Worm (Caenorhabditis elegans) whole organism, L4 larva: ENCODE results near the gene F42G10.1.

Experiments
- F26F4.8 ChIP-seq: fragments of 200-800 bp; sonication (Bioruptor generic); conservative IDR thresholded peaks from 2 replicates; pipeline ENCODE4 v1.3.6; 2022; ENCODE audit warnings: missing genetic modification characterization, missing compliant biosample characterization
- F49E8.2 ChIP-seq: sonication (generic microtip); optimal IDR thresholded peaks from 2 replicates; lab custom pipeline; 2016; ENCODE audit warnings: missing compliant biosample characterization, mild to moderate bottlenecking, missing genetic modification characterization, borderline replicate concordance
- Y5F2A.4 ChIP-seq: fragments of 200-800 bp; sonication (Bioruptor generic); optimal IDR thresholded peaks from 2 replicates; lab custom pipeline; 2018; ENCODE audit warnings: mild to moderate bottlenecking, missing genetic modification characterization, missing compliant biosample characterization
- ZK546.5 ChIP-seq, 2 experiments: sonication (generic microtip); optimal IDR thresholded peaks; 2 replicates each; lab custom pipeline; 2017; ENCODE audit warnings: missing biosample characterization in 2 of 2, missing genetic modification characterization in 2 of 2
- aha-1 ChIP-seq: fragments of 150-350 bp; peaks from one replicate; lab custom pipeline; 2014; ENCODE audit warnings: missing biosample characterization, missing genetic modification characterization
- aly-2 ChIP-seq: sonication (generic microtip); optimal IDR thresholded peaks from 2 replicates; lab custom pipeline; 2018; ENCODE audit warnings: missing biosample characterization, missing genetic modification characterization
- attf-4 ChIP-seq: sonication (generic microtip); optimal IDR thresholded peaks from 3 replicates; lab custom pipeline; 2017; ENCODE audit warnings: missing biosample characterization, missing genetic modification characterization
- ceh-20 ChIP-seq: fragments of 200-800 bp; sonication (Bioruptor generic); IDR thresholded peaks from 2 replicates; pipeline ENCODE4 v1.3.6; 2022; ENCODE audit warnings: missing genetic modification reagents, missing genetic modification characterization, missing compliant biosample characterization
- ceh-32 ChIP-seq: sonication (generic microtip); optimal IDR thresholded peaks from 2 replicates; lab custom pipeline; 2016; ENCODE audit warnings: mild to moderate bottlenecking, missing genetic modification characterization, missing compliant biosample characterization; ENCODE audit not compliant: poor library complexity
- ceh-44 ChIP-seq: fragments of 200-800 bp; sonication (Bioruptor generic); IDR thresholded peaks from 2 replicates; pipeline ENCODE4 v1.3.6; 2022; ENCODE audit warnings: missing genetic modification reagents, missing genetic modification characterization, missing compliant biosample characterization
- ceh-62 ChIP-seq: sonication (generic microtip); optimal IDR thresholded peaks from 2 replicates; lab custom pipeline; 2017; ENCODE audit warnings: missing biosample characterization, missing genetic modification characterization
- ceh-82 ChIP-seq: sonication (generic microtip); optimal IDR thresholded peaks from 2 replicates; lab custom pipeline; 2017; ENCODE audit warnings: missing biosample characterization, missing genetic modification characterization
- ces-1 ChIP-seq: fragments of 150-350 bp; sonication (generic microtip); optimal IDR thresholded peaks from 4 replicates; lab custom pipeline; 2014; ENCODE audit warnings: missing biosample characterization, missing genetic modification reagents, missing genetic modification characterization
- ctbp-1 ChIP-seq: fragments of 200-800 bp; sonication (Bioruptor generic); IDR thresholded peaks from 2 replicates; pipeline ENCODE4 v1.3.6; 2022; ENCODE audit warnings: missing genetic modification reagents, missing genetic modification characterization, missing compliant biosample characterization
- daf-19 ChIP-seq: fragments of 200-800 bp; sonication (Bioruptor generic); conservative IDR thresholded peaks from 2 replicates; pipeline ENCODE4 v1.3.6; 2022; ENCODE audit warnings: missing genetic modification characterization, missing compliant biosample characterization
- dmd-6 ChIP-seq: fragments of 200-800 bp; sonication (Bioruptor generic); IDR thresholded peaks from 2 replicates; pipeline ENCODE4 v1.3.6; 2022; ENCODE audit warnings: missing genetic modification reagents, missing genetic modification characterization, missing compliant biosample characterization
- dmd-8 ChIP-seq: fragments of 200-800 bp; sonication (Bioruptor generic); IDR thresholded peaks from 2 replicates; pipeline ENCODE4 v1.3.6; 2022; ENCODE audit warnings: missing genetic modification characterization, missing compliant biosample characterization
- dmd-9 ChIP-seq: fragments of 200-800 bp; sonication (Bioruptor generic); IDR thresholded peaks from 2 replicates; pipeline ENCODE4 v1.3.6; 2022; ENCODE audit warnings: missing genetic modification reagents, missing genetic modification characterization, missing compliant biosample characterization
- duxl-1 ChIP-seq: sonication (generic microtip); optimal IDR thresholded peaks from 2 replicates; lab custom pipeline; 2016; ENCODE audit warnings: mild to moderate bottlenecking, missing genetic modification characterization, moderate library complexity, missing compliant biosample characterization; ENCODE audit not compliant: poor library complexity
- dve-1 ChIP-seq: sonication (generic microtip); optimal IDR thresholded peaks from 2 replicates; lab custom pipeline; 2017; ENCODE audit warnings: antibody characterized with exemption, mild to moderate bottlenecking, missing genetic modification characterization, missing compliant biosample characterization; ENCODE audit not compliant: insufficient read depth
- egl-43 ChIP-seq: fragments of 200-800 bp; sonication (Bioruptor generic); IDR thresholded peaks from 2 replicates; pipeline ENCODE4 v1.3.6; 2022; ENCODE audit warnings: missing genetic modification reagents, missing genetic modification characterization, missing compliant biosample characterization
- fkh-10 ChIP-seq: fragments of 150-350 bp; optimal IDR thresholded peaks from 2 replicates; lab custom pipeline; 2014; ENCODE audit warnings: missing biosample characterization, missing genetic modification reagents, missing genetic modification characterization
- lin-15B ChIP-seq: fragments of 150-350 bp; sonication (generic microtip); optimal IDR thresholded peaks from 3 replicates; lab custom pipeline; 2014; ENCODE audit warnings: missing biosample characterization, missing genetic modification characterization
- lin-39 ChIP-seq: fragments of 150-350 bp; optimal IDR thresholded peaks from 2 replicates; lab custom pipeline; 2014; ENCODE audit warnings: missing biosample characterization, missing genetic modification reagents, missing genetic modification characterization
- lsy-2 ChIP-seq, 2 experiments: fragments of 150-350 bp in 1 of 2; sonication (generic microtip) in 1 of 2; optimal IDR thresholded peaks; 2 replicates each; lab custom pipeline; 2014 to 2017; ENCODE audit warnings: missing biosample characterization in 2 of 2, missing genetic modification characterization in 2 of 2
- madf-5 ChIP-seq, 2 experiments: fragments of 200-800 bp; sonication (Bioruptor generic); IDR thresholded peaks; 2 replicates each; pipeline ENCODE4 v1.3.6; 2022; ENCODE audit warnings: missing compliant biosample characterization in 2 of 2, missing genetic modification characterization in 2 of 2
- madf-9 ChIP-seq: fragments of 200-800 bp; sonication (Bioruptor generic); conservative IDR thresholded peaks from 2 replicates; pipeline ENCODE4 v1.3.6; 2022; ENCODE audit warnings: missing genetic modification reagents, missing genetic modification characterization, missing compliant biosample characterization
- mdt-29 ChIP-seq: fragments of 200-800 bp; sonication (Bioruptor generic); IDR thresholded peaks from 2 replicates; pipeline ENCODE4 v1.3.6; 2022; ENCODE audit warnings: missing genetic modification reagents, missing genetic modification characterization, missing compliant biosample characterization
- mep-1 ChIP-seq: fragments of 150-350 bp; sonication (generic microtip); optimal IDR thresholded peaks from 3 replicates; lab custom pipeline; 2014; ENCODE audit warnings: missing biosample characterization, missing genetic modification characterization
- mxl-2 ChIP-seq: fragments of 200-800 bp; sonication (Bioruptor generic); conservative IDR thresholded peaks from 2 replicates; pipeline ENCODE4 v1.3.6; 2022; ENCODE audit warnings: missing genetic modification reagents, missing genetic modification characterization, missing compliant biosample characterization
- nhr-11 ChIP-seq: fragments of 150-350 bp; optimal IDR thresholded peaks from 2 replicates; lab custom pipeline; 2014; ENCODE audit warnings: missing biosample characterization, missing genetic modification characterization
- nhr-48 ChIP-seq: sonication (generic microtip); optimal IDR thresholded peaks from 2 replicates; lab custom pipeline; 2016; ENCODE audit warnings: mild to moderate bottlenecking, missing genetic modification characterization, missing compliant biosample characterization
- nhr-6 ChIP-seq: fragments of 150-350 bp; optimal IDR thresholded peaks from 2 replicates; lab custom pipeline; 2014; ENCODE audit warnings: missing biosample characterization, missing genetic modification characterization
- pqm-1 ChIP-seq: sonication (generic microtip); optimal IDR thresholded peaks from 2 replicates; lab custom pipeline; 2017; ENCODE audit warnings: missing biosample characterization, missing genetic modification characterization
- saeg-2 ChIP-seq: fragments of 200-800 bp; sonication (Bioruptor generic); IDR thresholded peaks from 2 replicates; pipeline ENCODE4 v1.3.6; 2022; ENCODE audit warnings: missing genetic modification reagents, missing genetic modification characterization, missing compliant biosample characterization
- set-16 ChIP-seq: fragments of 200-800 bp; sonication (Bioruptor generic); IDR thresholded peaks from 2 replicates; pipeline ENCODE4 v1.3.6; 2022; ENCODE audit warnings: missing genetic modification reagents, missing genetic modification characterization, missing compliant biosample characterization
- skn-1 ChIP-seq: fragments of 150-350 bp; optimal IDR thresholded peaks from 2 replicates; lab custom pipeline; 2014; ENCODE audit warnings: missing biosample characterization, missing genetic modification characterization
- snpc-4 ChIP-seq: fragments of 150-350 bp; optimal IDR thresholded peaks from 2 replicates; lab custom pipeline; 2014; ENCODE audit warnings: missing biosample characterization, missing genetic modification characterization
- spr-1 ChIP-seq: sonication (generic microtip); optimal IDR thresholded peaks from 2 replicates; lab custom pipeline; 2016; ENCODE audit warnings: mild to moderate bottlenecking, missing genetic modification characterization, missing compliant biosample characterization
- spr-3 ChIP-seq: fragments of 200-800 bp; sonication (Bioruptor generic); optimal IDR thresholded peaks from 2 replicates; lab custom pipeline; 2018; ENCODE audit warnings: mild to moderate bottlenecking, missing genetic modification characterization, missing compliant biosample characterization
- unc-62 ChIP-seq, 3 experiments: fragments of 150-350 bp in 1 of 3; sonication (generic microtip); optimal IDR thresholded peaks in 2 of 3; peaks in 1 of 3; 1 replicate in 1 of 3; 2 replicates in 2 of 3; lab custom pipeline; 2014 to 2017; ENCODE audit warnings: missing biosample characterization in 3 of 3, missing genetic modification characterization in 3 of 3, missing genetic modification reagents in 3 of 3, missing genotype in 1 of 3
- zfp-2 ChIP-seq: sonication (generic microtip); optimal IDR thresholded peaks from 2 replicates; lab custom pipeline; 2016; ENCODE audit warnings: mild to moderate bottlenecking, missing genetic modification characterization, missing compliant biosample characterization
- zfp-3 ChIP-seq: fragments of 200-800 bp; sonication (Bioruptor generic); conservative IDR thresholded peaks from 2 replicates; pipeline ENCODE4 v1.3.6; 2022; ENCODE audit warnings: missing genetic modification reagents, missing genetic modification characterization, missing compliant biosample characterization
- zip-11 ChIP-seq: fragments of 200-800 bp; sonication (Bioruptor generic); IDR thresholded peaks from 2 replicates; pipeline ENCODE4 v1.3.6; 2022; ENCODE audit warnings: missing genetic modification characterization, missing compliant biosample characterization
- zip-2 ChIP-seq: fragments of 150-350 bp; optimal IDR thresholded peaks from 2 replicates; lab custom pipeline; 2014; ENCODE audit warnings: missing biosample characterization, missing genetic modification characterization

The F42G10.1 gene

ce11 chrX:10009985-10010384 lies 12.0 kb downstream of the F42G10.1 start:
- TF ChIP-seq zip-2 (tag; lab: Kevin White, UChicago), result no peak
- TF ChIP-seq ceh-32 (tag; lab: Kevin White, UChicago), result no peak
- TF ChIP-seq ctbp-1 (GFP tag; lab: Robert Waterston, UW), result peak; percentile 34; the same call in 1 of the 2 replicates
- peak; percentile 9 for TF ChIP-seq ces-1 (GFP tag; lab: Kevin White, UChicago)
- no peak for TF ChIP-seq madf-9 (GFP tag; lab: Robert Waterston, UW)
- TF ChIP-seq fkh-10 (GFP tag; lab: Kevin White, UChicago), result peak; percentile 56

DNA sequence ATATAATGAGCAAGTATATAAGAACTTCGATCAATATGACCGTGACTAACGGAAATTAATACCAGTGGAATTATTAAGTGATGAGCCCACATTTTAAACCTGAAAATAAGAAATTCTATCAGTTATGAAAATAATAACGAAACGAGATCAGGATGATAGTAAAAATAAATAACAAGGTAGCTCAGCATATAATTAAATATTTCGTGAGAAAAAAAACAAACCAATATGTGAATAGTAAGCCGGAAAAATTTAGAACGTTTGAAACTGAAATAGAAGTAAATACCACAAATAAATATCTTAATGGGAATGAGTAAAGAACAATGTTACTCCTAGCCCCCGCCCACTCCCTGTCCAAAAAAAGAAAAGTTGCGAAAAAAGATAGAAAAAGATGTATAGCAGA lies 13.3 kb downstream of the F42G10.1 start, which contains the start of gene F19C6.3:
TSS of gene F19C6.3 (minus strand) at position 101 of the 400 bp plus-strand sequence.
- TF ChIP-seq dmd-6 (GFP tag; lab: Robert Waterston, UW), result no peak
- no peak for TF ChIP-seq dmd-9 (GFP tag; lab: Robert Waterston, UW)
- TF ChIP-seq ctbp-1 (GFP tag; lab: Robert Waterston, UW), result no peak
- TF ChIP-seq lin-15B, result no peak
- no peak for TF ChIP-seq nhr-6
- no peak for TF ChIP-seq ceh-32 (tag; lab: Kevin White, UChicago)
- no peak for TF ChIP-seq mdt-29
- TF ChIP-seq lin-39 (tag; lab: Kevin White, UChicago), result no peak
- no peak for TF ChIP-seq lsy-2 (tag; optimal IDR thresholded peaks at IDR 0.05; lab: Kevin White, UChicago)
- TF ChIP-seq nhr-11, result no peak
- no peak for TF ChIP-seq ZK546.5 (tag; optimal IDR thresholded peaks at IDR 0.05; lab: Kevin White, UChicago)
- TF ChIP-seq ceh-44 (GFP tag; lab: Robert Waterston, UW), result no peak
- no peak for TF ChIP-seq snpc-4 (tag; lab: Kevin White, UChicago)
- no peak for TF ChIP-seq madf-5 (GFP tag; IDR thresholded peaks at IDR 0.05; lab: Robert Waterston, UW)

DNA sequence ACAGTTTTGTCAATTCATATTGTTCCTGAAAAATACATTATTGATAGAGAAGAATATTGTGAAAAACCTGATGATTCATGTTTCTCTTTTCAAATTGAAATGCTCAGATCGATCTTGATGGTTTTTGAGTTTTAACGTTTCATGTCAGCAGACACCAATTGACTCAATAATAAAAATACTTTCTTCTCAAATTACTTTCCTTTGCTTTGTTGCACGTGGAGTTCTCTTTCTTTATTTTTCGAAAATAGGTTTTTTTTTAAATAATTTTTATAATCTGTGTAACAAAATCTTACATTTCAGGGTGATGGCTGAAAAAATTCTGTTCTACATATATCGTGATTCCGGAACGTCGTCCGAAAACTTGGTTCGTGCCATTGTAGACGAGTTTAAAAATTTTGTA lies 21.3 kb downstream of the F42G10.1 start, which contains the start of gene F19C6.2:
TSS of gene F19C6.2 (plus strand) at position 301 of the 400 bp plus-strand sequence.
- TF ChIP-seq duxl-1 (tag; lab: Kevin White, UChicago) (no peak), dve-1 (tag; lab: Kevin White, UChicago) (peak; percentile 26), aha-1 (peak; percentile 77), dmd-6 (GFP tag; lab: Robert Waterston, UW) (no peak), zfp-2 (no peak), F26F4.8 (GFP tag; lab: Robert Waterston, UW) (no peak), nhr-48 (tag; lab: Kevin White, UChicago) (no peak), daf-19 (no peak), attf-4 (tag; lab: Kevin White, UChicago) (no peak), set-16 (GFP tag; lab: Robert Waterston, UW) (no peak), pqm-1 (tag; lab: Kevin White, UChicago) (no peak), F49E8.2 (tag; lab: Kevin White, UChicago) (no peak), dmd-8 (GFP tag; lab: Robert Waterston, UW) (no peak), lin-39 (tag; lab: Kevin White, UChicago) (no peak), ceh-82 (tag; lab: Kevin White, UChicago) (no peak)

ce11 chrX:9999599-10000201 lies 22.3 kb downstream of the F42G10.1 start:
- TF ChIP-seq ceh-20 (peak; percentile 65; the same call in 1 of the 2 replicates), nhr-11 (no peak), lin-15B (no peak), unc-62 (GFP tag; optimal IDR thresholded peaks at IDR 0.05 in 1 of 2; lab: Kevin White, UChicago) (peak in 1 of 2 experiments; percentile 90), unc-62 (tag; optimal IDR thresholded peaks at IDR 0.05; lab: Kevin White, UChicago) (no peak), duxl-1 (tag; lab: Kevin White, UChicago) (no peak), nhr-48 (tag; lab: Kevin White, UChicago) (peak; percentile 32), egl-43 (GFP tag; lab: Robert Waterston, UW) (peak; percentile 83), mep-1 (tag; lab: Kevin White, UChicago) (peak; percentile 72), aly-2 (tag; lab: Kevin White, UChicago) (no peak), zfp-3 (GFP tag; lab: Robert Waterston, UW) (0 out of 2 replicates have a peak, but pooled peaks have one; percentile 35), skn-1 (tag; lab: Kevin White, UChicago) (no peak), saeg-2 (GFP tag; lab: Robert Waterston, UW) (peak; percentile 59; the same call in 1 of the 2 replicates), spr-3 (GFP tag; lab: Kevin White, UChicago) (peak; percentile 2), spr-1 (peak; percentile 11), Y5F2A.4 (peak; percentile 49), ceh-62 (tag; lab: Kevin White, UChicago) (no peak), zip-11 (GFP tag; lab: Robert Waterston, UW) (no peak), mxl-2 (GFP tag; lab: Robert Waterston, UW) (no peak)
